Worm (Caenorhabditis elegans): ENCODE results near the gene T22F3.7.

DNA sequence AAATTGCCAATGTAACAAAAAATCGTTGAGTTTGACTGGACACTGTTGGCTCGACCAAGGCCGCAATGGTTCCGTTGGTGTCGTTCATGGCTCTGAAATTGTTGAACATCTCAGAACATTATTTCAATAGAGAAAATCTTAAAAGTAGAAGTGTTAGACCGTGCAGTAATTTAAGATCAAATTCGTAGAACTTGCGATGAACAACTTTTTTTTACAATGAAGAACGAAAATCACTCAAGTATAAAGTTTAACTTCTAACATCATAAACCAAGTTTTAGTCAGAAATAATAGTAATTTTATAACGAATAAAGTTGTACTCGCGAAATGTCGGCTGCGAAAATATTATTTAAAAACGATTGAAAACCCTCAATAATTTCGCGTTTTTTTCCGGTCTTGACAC lies 36.6 kb upstream of the T22F3.7 start, which contains the start of gene srx-41:
- TF ChIP-seq hmg-4 (GFP tag; optimal IDR thresholded peaks at IDR 0.05), result no peak
- TF ChIP-seq hnd-1 (tag; optimal IDR thresholded peaks at IDR 0.05), result no peak
- no peak for TF ChIP-seq flt-1 (GFP tag; IDR thresholded peaks at IDR 0.05)
- TF ChIP-seq ama-1 (optimal IDR thresholded peaks at IDR 0.05), result no peak
- no peak for TF ChIP-seq tbx-37 (GFP tag; conservative IDR thresholded peaks at IDR 0.05)
